Fruit fly (Drosophila melanogaster): ENCODE results near the gene CG13984.

CG13984 gene

dm6 chr2L:6280328-6280727 is 28.3 kb upstream of the CG13984 start:
- TF ChIP-seq fd96Ca (GFP tag; IDR thresholded peaks at IDR 0.05), result 0 out of 3 replicates have a peak, but pooled peaks have one; percentile 40
- TF ChIP-seq Snoo (tag; optimal IDR thresholded peaks at IDR 0.05), result no peak
- peak; percentile 22 for TF ChIP-seq CG17806 (tag; optimal IDR thresholded peaks at IDR 0.05)
- no peak for TF ChIP-seq CG34367 (tag; optimal IDR thresholded peaks at IDR 0.05)
- TF ChIP-seq Pif1A (GFP tag; optimal IDR thresholded peaks at IDR 0.05), result peak; percentile 13
- TF ChIP-seq CG13204 (GFP tag; optimal IDR thresholded peaks at IDR 0.05), result no peak
- peak; percentile 33 for TF ChIP-seq CG8159 (tag; optimal IDR thresholded peaks at IDR 0.05)
- no peak for TF ChIP-seq Ets98B (GFP tag; IDR thresholded peaks at IDR 0.05)
- no peak for TF ChIP-seq Pif1B (GFP tag; optimal IDR thresholded peaks at IDR 0.05)
- no peak for TF ChIP-seq CG4496 (GFP tag; IDR thresholded peaks at IDR 0.05)
- TF ChIP-seq CG14655 (GFP tag; optimal IDR thresholded peaks at IDR 0.05), result peak; percentile 28
- TF ChIP-seq rn (GFP tag; IDR thresholded peaks at IDR 0.05), result no peak
- peak; percentile 14 for TF ChIP-seq CG9948 (tag; optimal IDR thresholded peaks at IDR 0.05)
- peak; percentile 9 for TF ChIP-seq CG15710 (tag; optimal IDR thresholded peaks at IDR 0.05)
- no peak for TF ChIP-seq CG32121 (GFP tag; IDR thresholded peaks at IDR 0.05)
- peak; percentile 10 for TF ChIP-seq CG8301 (tag; optimal IDR thresholded peaks at IDR 0.05)
- no peak for TF ChIP-seq gl (tag; optimal IDR thresholded peaks at IDR 0.05)
- no peak for TF ChIP-seq CG12605 (GFP tag; IDR thresholded peaks at IDR 0.05)
- TF ChIP-seq CG10348 (GFP tag; IDR thresholded peaks at IDR 0.05), result no peak
- TF ChIP-seq EcR (GFP tag; optimal IDR thresholded peaks at IDR 0.05), result no peak
- TF ChIP-seq D1 (tag; optimal IDR thresholded peaks at IDR 0.05), result no peak

dm6 chr2L:6283376-6283775 is 25.2 kb upstream of the CG13984 start:
- TF ChIP-seq CG14655 (GFP tag; optimal IDR thresholded peaks at IDR 0.05) (peak; percentile 22), CG17806 (tag; optimal IDR thresholded peaks at IDR 0.05) (no peak)

dm6 chr2L:6291605-6292004 is 17.0 kb upstream of the CG13984 start:
- TF ChIP-seq CG4496 (GFP tag; IDR thresholded peaks at IDR 0.05) (peak; percentile 29; the same call in 1 of the 3 replicates), CG34367 (tag; optimal IDR thresholded peaks at IDR 0.05) (no peak), Ets98B (GFP tag; IDR thresholded peaks at IDR 0.05) (peak; percentile 34; the same call in 1 of the 2 replicates), Pif1A (GFP tag; optimal IDR thresholded peaks at IDR 0.05) (peak; percentile 12)

- TF ChIP-seq Pif1A (GFP tag; optimal IDR thresholded peaks at IDR 0.05) (no peak), D1 (tag; optimal IDR thresholded peaks at IDR 0.05) (no peak)
These were observed 7.0 kb upstream of the CG13984 start for dm6 chr2L:6301616-6302015.

- TF ChIP-seq CG8301 (tag; optimal IDR thresholded peaks at IDR 0.05) (no peak), Snoo (tag; optimal IDR thresholded peaks at IDR 0.05) (no peak), D1 (tag; optimal IDR thresholded peaks at IDR 0.05) (no peak), CG4496 (GFP tag; IDR thresholded peaks at IDR 0.05) (peak; percentile 20; the same call in 1 of the 3 replicates), CG13204 (GFP tag; optimal IDR thresholded peaks at IDR 0.05) (no peak), CG10348 (GFP tag; IDR thresholded peaks at IDR 0.05) (no peak), CG12605 (GFP tag; IDR thresholded peaks at IDR 0.05) (0 out of 2 replicates have a peak, but pooled peaks have one; percentile 24), rn (GFP tag; IDR thresholded peaks at IDR 0.05) (no peak), gl (tag; optimal IDR thresholded peaks at IDR 0.05) (no peak), CG14655 (GFP tag; optimal IDR thresholded peaks at IDR 0.05) (peak; percentile 34), CG8159 (tag; optimal IDR thresholded peaks at IDR 0.05) (peak; percentile 60), Pif1A (GFP tag; optimal IDR thresholded peaks at IDR 0.05) (peak; percentile 23), CG32121 (GFP tag; IDR thresholded peaks at IDR 0.05) (no peak), CG17806 (tag; optimal IDR thresholded peaks at IDR 0.05) (no peak), CG15710 (tag; optimal IDR thresholded peaks at IDR 0.05) (peak; percentile 33), EcR (GFP tag; optimal IDR thresholded peaks at IDR 0.05) (no peak), fd96Ca (GFP tag; IDR thresholded peaks at IDR 0.05) (0 out of 3 replicates have a peak, but pooled peaks have one; percentile 57), Ets98B (GFP tag; IDR thresholded peaks at IDR 0.05) (peak; percentile 34; the same call in 1 of the 2 replicates), CG9948 (tag; optimal IDR thresholded peaks at IDR 0.05) (peak; percentile 46), CG34367 (tag; optimal IDR thresholded peaks at IDR 0.05) (peak; percentile 31), Pif1B (GFP tag; optimal IDR thresholded peaks at IDR 0.05) (peak; percentile 20)
These were observed 1.7 kb upstream of the CG13984 start for dm6 chr2L:6306895-6307294.

dm6 chr2L:6309879-6310278 is 1.3 kb downstream of the CG13984 start:
- TF ChIP-seq D1 (tag; optimal IDR thresholded peaks at IDR 0.05), result no peak
- no peak for TF ChIP-seq CG34367 (tag; optimal IDR thresholded peaks at IDR 0.05)
- TF ChIP-seq CG4496 (GFP tag; IDR thresholded peaks at IDR 0.05), result no peak
- TF ChIP-seq CG8159 (tag; optimal IDR thresholded peaks at IDR 0.05), result no peak

dm6 chr2L:6319068-6319467 is 10.4 kb downstream of the CG13984 start:
- TF ChIP-seq CG17806 (tag; optimal IDR thresholded peaks at IDR 0.05) (no peak), D1 (tag; optimal IDR thresholded peaks at IDR 0.05) (no peak), Ets98B (GFP tag; IDR thresholded peaks at IDR 0.05) (no peak), fd96Ca (GFP tag; IDR thresholded peaks at IDR 0.05) (no peak), CG15710 (tag; optimal IDR thresholded peaks at IDR 0.05) (no peak), Snoo (tag; optimal IDR thresholded peaks at IDR 0.05) (no peak), CG9948 (tag; optimal IDR thresholded peaks at IDR 0.05) (no peak), Pif1B (GFP tag; optimal IDR thresholded peaks at IDR 0.05) (no peak), CG32121 (GFP tag; IDR thresholded peaks at IDR 0.05) (no peak), CG13204 (GFP tag; optimal IDR thresholded peaks at IDR 0.05) (no peak)
